Worm (Caenorhabditis elegans) whole organism, late embryonic: ENCODE data around the gene phyh-1.

Source experiments
- C38D4.7 ChIP-seq: fragments of 200-800 bp; sonication (Bioruptor generic); optimal IDR thresholded peaks from 2 replicates; lab custom pipeline; 2018; ENCODE audit warnings: mild to moderate bottlenecking, missing genetic modification characterization, moderate library complexity, missing compliant biosample characterization
- fkh-10 ChIP-seq: fragments of 150-350 bp; optimal IDR thresholded peaks from 2 replicates; lab custom pipeline; 2014; ENCODE audit warnings: missing biosample characterization, missing genetic modification reagents, missing genetic modification characterization
- hlh-8 ChIP-seq: sonication (generic microtip); optimal IDR thresholded peaks from 2 replicates; lab custom pipeline; 2016; ENCODE audit warnings: missing genotype, missing genetic modification characterization, missing compliant biosample characterization
- lim-6 ChIP-seq: sonication (generic microtip); optimal IDR thresholded peaks from 2 replicates; lab custom pipeline; 2016; ENCODE audit warnings: missing genetic modification characterization, missing compliant biosample characterization
- pqm-1 ChIP-seq: sonication (generic microtip); optimal IDR thresholded peaks from 2 replicates; lab custom pipeline; 2016; ENCODE audit warnings: missing genetic modification characterization, missing compliant biosample characterization

- TF ChIP-seq C38D4.7 (GFP tag; lab: Kevin White, UChicago) (no peak), fkh-10 (GFP tag; lab: Kevin White, UChicago) (no peak), hlh-8 (tag; lab: Kevin White, UChicago) (no peak), pqm-1 (no peak), lim-6 (tag; lab: Kevin White, UChicago) (no peak)
These were observed 26.1 kb upstream of the phyh-1 start for ce11 chrIV:17285263-17285662.
